Fruit fly (Drosophila melanogaster) whole organism, pupa: ENCODE data around the gene Acp26Ab.

Source experiments
- CG13204 ChIP-seq: fragments of 200-800 bp; sonication (Bioruptor generic); optimal IDR thresholded peaks from 2 replicates; lab custom pipeline; 2018; ENCODE audit warnings: missing biosample characterization, mild to moderate bottlenecking, missing genetic modification characterization, moderate library complexity
- CG32121 ChIP-seq: fragments of 200-800 bp; sonication (Bioruptor generic); IDR thresholded peaks from 2 replicates; pipeline ENCODE4 v1.3.6; 2022; ENCODE audit warnings: missing biosample characterization, missing genetic modification characterization
- CG34367 ChIP-seq: fragments of 200-800 bp; sonication (Bioruptor generic); optimal IDR thresholded peaks from 2 replicates; lab custom pipeline; 2018; ENCODE audit warnings: missing biosample characterization, mild to moderate bottlenecking, missing genetic modification characterization
- CG4496 ChIP-seq: fragments of 200-800 bp; sonication (Bioruptor generic); IDR thresholded peaks from 3 replicates; pipeline ENCODE4 v1.3.6; 2022; ENCODE audit warnings: missing biosample characterization, missing genetic modification characterization
- EcR ChIP-seq: fragments of 200-800 bp; sonication (Bioruptor generic); optimal IDR thresholded peaks from 3 replicates; lab custom pipeline; 2019; ENCODE audit warnings: missing biosample characterization, missing genetic modification characterization, mild to moderate bottlenecking, moderate library complexity, missing genetic modification reagents
- Pif1A ChIP-seq: fragments of 200-800 bp; sonication (Bioruptor generic); optimal IDR thresholded peaks from 3 replicates; lab custom pipeline; 2016; ENCODE audit warnings: missing biosample characterization, missing genetic modification characterization
- Snoo ChIP-seq: fragments of 200-800 bp; sonication (Bioruptor generic); optimal IDR thresholded peaks from 3 replicates; lab custom pipeline; 2017; ENCODE audit warnings: missing biosample characterization, mild to moderate bottlenecking, missing genetic modification characterization, inconsistent platforms
- fd96Ca ChIP-seq: fragments of 200-800 bp; sonication (Bioruptor generic); IDR thresholded peaks from 3 replicates; pipeline ENCODE4 v1.3.6; 2022; ENCODE audit warnings: missing biosample characterization, missing genetic modification characterization
- gl ChIP-seq: fragments of 200-800 bp; sonication (Bioruptor generic); optimal IDR thresholded peaks from 2 replicates; lab custom pipeline; 2018; ENCODE audit warnings: missing biosample characterization, mild to moderate bottlenecking, missing genetic modification characterization

dm6 chr2L:5925637-5926036 is 33.0 kb upstream of the Acp26Ab start, which contains the start of gene dsf:
- TF ChIP-seq Pif1A (no peak), CG34367 (tag; lab: Kevin White, UChicago) (no peak), Snoo (no peak), fd96Ca (GFP tag; lab: Robert Waterston, UW) (no peak), EcR (GFP tag; lab: Kevin White, UChicago) (no peak), CG4496 (GFP tag; lab: Robert Waterston, UW) (no peak), gl (tag; lab: Kevin White, UChicago) (no peak), CG13204 (no peak), CG32121 (GFP tag; lab: Robert Waterston, UW) (no peak)
